Worm (Caenorhabditis elegans): ENCODE data around the gene his-5.
"Not testable (repeated sequence)": the region's sequence is repeated elsewhere in the genome, so short reads cannot be mapped to it uniquely, and the experiment has no call there.

The his-5 gene

ce11 chrV:8534534-8535283, at the start of gene his-5, which contains the start of gene his-6:
TSS of gene his-5 (plus strand) at chrV:8535214.
TSS of gene his-6 (minus strand) at chrV:8534977.
- TF ChIP-seq ceh-16 (tag; optimal IDR thresholded peaks at IDR 0.05) (peak; percentile 40), F13H6.1 (tag; optimal IDR thresholded peaks at IDR 0.05) (peak; percentile 4), sma-9 (GFP tag; optimal IDR thresholded peaks at IDR 0.05) (peak; percentile 26)
- not testable (repeated sequence) for TF ChIP-seq sma-9 (tag; optimal IDR thresholded peaks at IDR 0.05)

DNA sequence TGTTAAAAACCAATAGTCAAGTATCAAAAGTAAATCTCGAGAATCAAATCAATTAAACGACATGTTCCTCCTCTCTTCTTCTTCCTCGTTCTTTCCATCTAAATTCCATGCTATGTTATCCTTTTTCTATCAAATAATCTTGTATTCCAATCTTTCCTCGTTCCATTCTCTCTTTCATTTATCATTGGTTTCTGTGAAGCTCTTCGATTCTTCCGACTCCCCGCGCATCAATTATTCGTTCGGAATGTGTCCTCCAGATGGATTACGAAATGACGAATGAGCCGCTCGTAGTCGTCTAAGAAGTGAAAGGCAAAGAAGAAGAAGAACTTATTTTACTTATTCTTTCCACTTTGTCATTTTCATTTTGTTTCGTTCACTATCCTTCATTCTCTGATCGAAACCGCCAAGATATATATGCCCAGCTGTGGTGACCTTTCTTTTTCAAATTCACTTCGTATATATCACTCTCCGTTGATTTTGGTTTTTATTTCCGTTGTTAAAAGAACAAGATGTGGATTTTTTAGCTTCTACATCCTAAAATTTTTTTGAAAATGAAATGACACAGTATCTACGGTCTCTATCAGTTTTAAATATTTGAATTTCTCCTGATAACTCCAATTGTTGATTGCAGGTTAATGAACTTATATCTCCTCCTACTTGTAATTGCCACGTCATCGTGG, 40.6 kb upstream of the his-5 start, which contains the start of gene pxn-1:
Gene pxn-1, plus strand, starts transcription at position 630 of the 680 bp plus-strand sequence.
- TF ChIP-seq ceh-82 (tag; optimal IDR thresholded peaks at IDR 0.05) = no peak
- TF ChIP-seq nhr-129 (tag; optimal IDR thresholded peaks at IDR 0.05) = no peak
- TF ChIP-seq unc-55 (GFP tag; optimal IDR thresholded peaks at IDR 0.05) = peak; percentile 74
- TF ChIP-seq egl-27 (tag; optimal IDR thresholded peaks at IDR 0.05) = no peak
- peak; percentile 73 for TF ChIP-seq mab-5 (tag; optimal IDR thresholded peaks at IDR 0.05)
- TF ChIP-seq gmeb-1 (tag; optimal IDR thresholded peaks at IDR 0.05) = no peak
- TF ChIP-seq nhr-25 (tag; optimal IDR thresholded peaks at IDR 0.05) = no peak
- TF ChIP-seq nhr-77 (tag; optimal IDR thresholded peaks at IDR 0.05) = no peak

- no peak for TF ChIP-seq nhr-129 (tag; optimal IDR thresholded peaks at IDR 0.05)
- TF ChIP-seq lin-11 (tag; optimal IDR thresholded peaks at IDR 0.05) = no peak
- no peak for TF ChIP-seq sma-3 (GFP tag; optimal IDR thresholded peaks at IDR 0.05)
- TF ChIP-seq mbf-1 (tag; optimal IDR thresholded peaks at IDR 0.05) = no peak
- TF ChIP-seq lsy-2 (tag; optimal IDR thresholded peaks at IDR 0.05) = no peak
- no peak for TF ChIP-seq fos-1 (tag; optimal IDR thresholded peaks at IDR 0.05)
- TF ChIP-seq ztf-1 (GFP tag; conservative IDR thresholded peaks at IDR 0.05) = no peak
Measured at ce11 chrV:8495106-8495505, 39.9 kb upstream of the his-5 start.

DNA sequence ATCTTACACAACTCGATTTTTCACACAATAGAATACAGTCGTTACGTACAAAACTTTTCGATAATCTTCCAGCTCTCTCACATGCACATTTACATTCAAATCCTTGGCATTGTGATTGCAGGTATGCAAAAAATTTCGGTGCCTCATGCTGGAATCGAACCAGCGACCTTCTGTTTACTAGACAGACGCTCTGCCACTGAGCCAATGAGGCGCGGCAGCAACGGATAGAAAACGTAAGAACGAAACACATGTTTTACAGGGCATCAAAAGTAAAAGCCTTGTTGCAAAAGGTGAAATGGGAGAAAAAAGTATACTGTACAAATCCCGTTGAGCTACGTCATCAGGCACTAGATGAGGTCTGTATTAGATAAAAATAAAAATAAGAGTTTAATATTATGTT, 39.0 kb upstream of the his-5 start:
- TF ChIP-seq nhr-25 (tag; optimal IDR thresholded peaks at IDR 0.05) = no peak
- peak; percentile 48 for TF ChIP-seq nhr-129 (tag; optimal IDR thresholded peaks at IDR 0.05)
- peak; percentile 0 for TF ChIP-seq gmeb-1 (tag; optimal IDR thresholded peaks at IDR 0.05)

DNA sequence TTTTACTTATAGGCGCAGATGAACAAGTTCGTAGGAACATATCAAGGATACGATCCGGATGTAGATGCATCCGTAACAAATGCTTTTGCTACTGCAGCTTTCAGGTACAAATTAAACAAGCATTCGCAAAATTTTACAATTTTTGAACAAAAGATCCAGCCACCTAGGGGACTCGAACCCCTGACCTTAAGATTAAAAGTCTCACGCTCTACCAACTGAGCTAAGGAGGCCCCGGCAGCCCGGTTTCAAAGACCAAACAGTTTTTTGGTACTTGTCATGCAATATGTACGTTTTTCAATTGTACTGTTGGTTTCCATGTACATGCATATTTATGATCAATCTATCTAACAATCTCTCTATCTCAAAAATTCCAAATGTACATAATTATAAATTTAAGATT, 35.6 kb upstream of the his-5 start:
- TF ChIP-seq peb-1 (tag; optimal IDR thresholded peaks at IDR 0.05) (no peak), Y55F3AM.14 (GFP tag; optimal IDR thresholded peaks at IDR 0.05) (no peak)

- peak; percentile 76 for TF ChIP-seq nhr-6 (tag; optimal IDR thresholded peaks at IDR 0.05)
- TF ChIP-seq skn-1 (tag; optimal IDR thresholded peaks at IDR 0.05) = peak; percentile 33
- TF ChIP-seq nhr-129 (tag; optimal IDR thresholded peaks at IDR 0.05) = peak; percentile 86
- 0 out of 2 replicates have a peak, but pooled peaks have one; percentile 82 for TF ChIP-seq ztf-1 (GFP tag; conservative IDR thresholded peaks at IDR 0.05)
- TF ChIP-seq mdl-1 (tag; optimal IDR thresholded peaks at IDR 0.05) = peak; percentile 33 to 44
- peak; percentile 89 for TF ChIP-seq crh-2 (tag; optimal IDR thresholded peaks at IDR 0.05)
- peak; percentile 6 for TF ChIP-seq peb-1 (tag; optimal IDR thresholded peaks at IDR 0.05)
- TF ChIP-seq sem-4 (tag; optimal IDR thresholded peaks at IDR 0.05) = peak; percentile 87
- peak; percentile 39 for TF ChIP-seq blmp-1 (tag; optimal IDR thresholded peaks at IDR 0.05; ENCODE audit: insufficient read depth)
- peak; percentile 56 for TF ChIP-seq R02D3.7 (tag; optimal IDR thresholded peaks at IDR 0.05)
- peak; percentile 67 for TF ChIP-seq unc-55 (GFP tag; optimal IDR thresholded peaks at IDR 0.05)
- peak; percentile 83 for TF ChIP-seq ztf-4 (tag; optimal IDR thresholded peaks at IDR 0.05)
- peak; percentile 71 for TF ChIP-seq C34F6.9 (tag; optimal IDR thresholded peaks at IDR 0.05)
- peak; percentile 88 for TF ChIP-seq mab-5 (tag; optimal IDR thresholded peaks at IDR 0.05)
- TF ChIP-seq snpc-4 (tag; optimal IDR thresholded peaks at IDR 0.05) = peak; percentile 100
- TF ChIP-seq nhr-25 (tag; optimal IDR thresholded peaks at IDR 0.05) = no peak
- peak; percentile 81 for TF ChIP-seq zag-1 (tag; optimal IDR thresholded peaks at IDR 0.05)
- peak; percentile 81 for TF ChIP-seq lin-39 (tag; optimal IDR thresholded peaks at IDR 0.05)
- TF ChIP-seq lsy-2 (tag; optimal IDR thresholded peaks at IDR 0.05) = peak; percentile 87 to 88
- peak; percentile 80 for TF ChIP-seq nhr-11 (tag; optimal IDR thresholded peaks at IDR 0.05)
- no peak for TF ChIP-seq nhr-23 (tag; optimal IDR thresholded peaks at IDR 0.05)
- TF ChIP-seq ZK546.5 (tag; optimal IDR thresholded peaks at IDR 0.05) = peak; percentile 23
- no peak for TF ChIP-seq unc-39 (tag; optimal IDR thresholded peaks at IDR 0.05)
- peak; percentile 65 for TF ChIP-seq ceh-16 (tag; optimal IDR thresholded peaks at IDR 0.05)
- TF ChIP-seq nhr-10 (tag; optimal IDR thresholded peaks at IDR 0.05) = peak; percentile 51
- peak; percentile 14 for TF ChIP-seq mbf-1 (tag; optimal IDR thresholded peaks at IDR 0.05)
- peak; percentile 94 for TF ChIP-seq Y55F3AM.14 (GFP tag; optimal IDR thresholded peaks at IDR 0.05)
- TF ChIP-seq ama-1 (optimal IDR thresholded peaks at IDR 0.05) = peak; percentile 14
- TF ChIP-seq fos-1 (tag; optimal IDR thresholded peaks at IDR 0.05) = peak; percentile 73
- peak; percentile 31 for TF ChIP-seq nhr-77 (tag; optimal IDR thresholded peaks at IDR 0.05)
- no peak for TF ChIP-seq elt-3 (tag; optimal IDR thresholded peaks at IDR 0.05)
- TF ChIP-seq aly-2 (tag; optimal IDR thresholded peaks at IDR 0.05) = peak; percentile 60
Measured at ce11 chrV:8500348-8500747, 34.7 kb upstream of the his-5 start.

Data from whole organism, L2 larva.